Worm (Caenorhabditis elegans) whole organism, L4 larva: ENCODE measurements around the gene atg-16.2.

Experiments
- D1046.2 ChIP-seq: fragments of 200-800 bp; sonication (Bioruptor generic); IDR thresholded peaks from 2 replicates; pipeline ENCODE4 v1.3.6; 2022; ENCODE audit warnings: missing genetic modification characterization, missing compliant biosample characterization
- F10B5.3 ChIP-seq: sonication (generic microtip); optimal IDR thresholded peaks from 2 replicates; lab custom pipeline; 2016; ENCODE audit warnings: mild to moderate bottlenecking, missing genetic modification characterization, missing compliant biosample characterization
- Y105C5A.15 ChIP-seq: fragments of 200-800 bp; sonication (Bioruptor generic); IDR thresholded peaks from 2 replicates; pipeline ENCODE4 v1.3.6; 2022; ENCODE audit warnings: missing genetic modification characterization, missing compliant biosample characterization
- aha-1 ChIP-seq: fragments of 150-350 bp; peaks from one replicate; lab custom pipeline; 2014; ENCODE audit warnings: missing biosample characterization, missing genetic modification characterization
- arid-1 ChIP-seq: fragments of 200-800 bp; sonication (Bioruptor generic); conservative IDR thresholded peaks from 2 replicates; pipeline ENCODE4 v1.3.6; 2022; ENCODE audit warnings: missing genetic modification reagents, missing genetic modification characterization, missing compliant biosample characterization
- ceh-82 ChIP-seq: sonication (generic microtip); optimal IDR thresholded peaks from 2 replicates; lab custom pipeline; 2017; ENCODE audit warnings: missing biosample characterization, missing genetic modification characterization
- cey-2 ChIP-seq: sonication (generic microtip); optimal IDR thresholded peaks from 3 replicates; lab custom pipeline; 2017; ENCODE audit warnings: missing genetic modification characterization, mild to moderate bottlenecking, missing compliant biosample characterization, antibody characterized with exemption, borderline replicate concordance; ENCODE audit not compliant: insufficient read depth
- daf-12 ChIP-seq: fragments of 150-350 bp; optimal IDR thresholded peaks from 2 replicates; lab custom pipeline; 2014; ENCODE audit warnings: missing biosample characterization, missing genetic modification reagents, missing genetic modification characterization
- daf-16 ChIP-seq, 3 experiments: sonication (generic microtip); optimal IDR thresholded peaks; 2 replicates each; lab custom pipeline; 2016 to 2017; ENCODE audit warnings: missing genetic modification characterization in 3 of 3, missing genetic modification reagents in 3 of 3, mild to moderate bottlenecking in 2 of 3, missing compliant biosample characterization in 2 of 3, missing biosample characterization in 1 of 3, moderate library complexity in 1 of 3
- dmd-6 ChIP-seq: fragments of 200-800 bp; sonication (Bioruptor generic); IDR thresholded peaks from 2 replicates; pipeline ENCODE4 v1.3.6; 2022; ENCODE audit warnings: missing genetic modification reagents, missing genetic modification characterization, missing compliant biosample characterization
- dpl-1 ChIP-seq: fragments of 150-350 bp; optimal IDR thresholded peaks from 2 replicates; lab custom pipeline; 2014; ENCODE audit warnings: missing biosample characterization, missing genetic modification reagents, missing genetic modification characterization
- egl-27 ChIP-seq: sonication (generic microtip); optimal IDR thresholded peaks from 3 replicates; lab custom pipeline; 2017; ENCODE audit warnings: missing biosample characterization, missing genetic modification reagents, missing genetic modification characterization
- egl-43 ChIP-seq: fragments of 200-800 bp; sonication (Bioruptor generic); IDR thresholded peaks from 2 replicates; pipeline ENCODE4 v1.3.6; 2022; ENCODE audit warnings: missing genetic modification reagents, missing genetic modification characterization, missing compliant biosample characterization
- hif-1 ChIP-seq, 2 experiments: sonication (generic microtip); optimal IDR thresholded peaks; 2 replicates each; lab custom pipeline; 2016 to 2017; ENCODE audit warnings: missing compliant biosample characterization in 2 of 2, missing genetic modification characterization in 2 of 2, missing genetic modification reagents in 2 of 2, missing genotype in 2 of 2, mild to moderate bottlenecking in 1 of 2
- hlh-11 ChIP-seq: fragments of 200-800 bp; sonication (Bioruptor generic); optimal IDR thresholded peaks from 2 replicates; lab custom pipeline; 2018; ENCODE audit warnings: mild to moderate bottlenecking, missing genetic modification characterization, missing compliant biosample characterization
- lin-1 ChIP-seq: fragments of 200-800 bp; sonication (Bioruptor generic); IDR thresholded peaks from 2 replicates; pipeline ENCODE4 v1.3.6; 2022; ENCODE audit warnings: missing genetic modification reagents, missing genetic modification characterization, missing compliant biosample characterization
- lin-13 ChIP-seq: fragments of 150-350 bp; optimal IDR thresholded peaks from 2 replicates; lab custom pipeline; 2014; ENCODE audit warnings: missing biosample characterization, missing genetic modification reagents, missing genetic modification characterization
- lin-15B ChIP-seq: fragments of 150-350 bp; sonication (generic microtip); optimal IDR thresholded peaks from 3 replicates; lab custom pipeline; 2014; ENCODE audit warnings: missing biosample characterization, missing genetic modification characterization
- lin-39 ChIP-seq: fragments of 150-350 bp; optimal IDR thresholded peaks from 2 replicates; lab custom pipeline; 2014; ENCODE audit warnings: missing biosample characterization, missing genetic modification reagents, missing genetic modification characterization
- lir-3 ChIP-seq: sonication (generic microtip); optimal IDR thresholded peaks from 2 replicates; lab custom pipeline; 2016; ENCODE audit warnings: mild to moderate bottlenecking, missing genetic modification characterization, missing compliant biosample characterization
- lsy-2 ChIP-seq, 2 experiments: fragments of 150-350 bp in 1 of 2; sonication (generic microtip) in 1 of 2; optimal IDR thresholded peaks; 2 replicates each; lab custom pipeline; 2014 to 2017; ENCODE audit warnings: missing biosample characterization in 2 of 2, missing genetic modification characterization in 2 of 2
- madf-9 ChIP-seq: fragments of 200-800 bp; sonication (Bioruptor generic); conservative IDR thresholded peaks from 2 replicates; pipeline ENCODE4 v1.3.6; 2022; ENCODE audit warnings: missing genetic modification reagents, missing genetic modification characterization, missing compliant biosample characterization
- mdt-29 ChIP-seq: fragments of 200-800 bp; sonication (Bioruptor generic); IDR thresholded peaks from 2 replicates; pipeline ENCODE4 v1.3.6; 2022; ENCODE audit warnings: missing genetic modification reagents, missing genetic modification characterization, missing compliant biosample characterization
- mxl-3 ChIP-seq: fragments of 200-800 bp; sonication (Bioruptor generic); optimal IDR thresholded peaks from 2 replicates; lab custom pipeline; 2018; ENCODE audit warnings: mild to moderate bottlenecking, missing genetic modification characterization, missing compliant biosample characterization
- nhr-10 ChIP-seq: fragments of 150-350 bp; optimal IDR thresholded peaks from 2 replicates; lab custom pipeline; 2014; ENCODE audit warnings: missing biosample characterization, missing genetic modification characterization
- nhr-25 ChIP-seq: sonication (generic microtip); optimal IDR thresholded peaks from 2 replicates; lab custom pipeline; 2017; ENCODE audit warnings: missing genetic modification characterization, mild to moderate bottlenecking, missing compliant biosample characterization, antibody characterized with exemption, moderate library complexity, borderline replicate concordance; ENCODE audit not compliant: insufficient read depth
- nhr-6 ChIP-seq: fragments of 150-350 bp; optimal IDR thresholded peaks from 2 replicates; lab custom pipeline; 2014; ENCODE audit warnings: missing biosample characterization, missing genetic modification characterization
- nhr-76 ChIP-seq: fragments of 150-350 bp; optimal IDR thresholded peaks from 2 replicates; lab custom pipeline; 2014; ENCODE audit warnings: missing biosample characterization, missing genetic modification characterization
- pqm-1 ChIP-seq: sonication (generic microtip); optimal IDR thresholded peaks from 2 replicates; lab custom pipeline; 2017; ENCODE audit warnings: missing biosample characterization, missing genetic modification characterization
- skn-1 ChIP-seq: fragments of 150-350 bp; optimal IDR thresholded peaks from 2 replicates; lab custom pipeline; 2014; ENCODE audit warnings: missing biosample characterization, missing genetic modification characterization
- snpc-1.2 ChIP-seq: fragments of 200-800 bp; sonication (Bioruptor generic); IDR thresholded peaks from 2 replicates; pipeline ENCODE4 v1.3.6; 2022; ENCODE audit warnings: missing genetic modification reagents, missing genetic modification characterization, missing compliant biosample characterization
- snpc-4 ChIP-seq: fragments of 150-350 bp; optimal IDR thresholded peaks from 2 replicates; lab custom pipeline; 2014; ENCODE audit warnings: missing biosample characterization, missing genetic modification characterization
- spr-1 ChIP-seq: sonication (generic microtip); optimal IDR thresholded peaks from 2 replicates; lab custom pipeline; 2016; ENCODE audit warnings: mild to moderate bottlenecking, missing genetic modification characterization, missing compliant biosample characterization
- tra-1 ChIP-seq: fragments of 200-800 bp; sonication (Bioruptor generic); IDR thresholded peaks from 2 replicates; pipeline ENCODE4 v1.3.6; 2022; ENCODE audit warnings: missing genetic modification reagents, missing genetic modification characterization, missing compliant biosample characterization
- unc-62 ChIP-seq, 3 experiments: fragments of 150-350 bp in 1 of 3; sonication (generic microtip); optimal IDR thresholded peaks in 2 of 3; peaks in 1 of 3; 1 replicate in 1 of 3; 2 replicates in 2 of 3; lab custom pipeline; 2014 to 2017; ENCODE audit warnings: missing biosample characterization in 3 of 3, missing genetic modification characterization in 3 of 3, missing genetic modification reagents in 3 of 3, missing genotype in 1 of 3
- vab-7 ChIP-seq: fragments of 200-800 bp; sonication (Bioruptor generic); IDR thresholded peaks from 2 replicates; pipeline ENCODE4 v1.3.6; 2022; ENCODE audit warnings: missing genetic modification reagents, missing genetic modification characterization, missing compliant biosample characterization
- zag-1 ChIP-seq: fragments of 150-350 bp; optimal IDR thresholded peaks from 2 replicates; lab custom pipeline; 2014; ENCODE audit warnings: missing biosample characterization, missing genetic modification characterization
- zip-11 ChIP-seq: fragments of 200-800 bp; sonication (Bioruptor generic); IDR thresholded peaks from 2 replicates; pipeline ENCODE4 v1.3.6; 2022; ENCODE audit warnings: missing genetic modification characterization, missing compliant biosample characterization
- ztf-11 ChIP-seq: fragments of 150-350 bp; optimal IDR thresholded peaks from 2 replicates; lab custom pipeline; 2014; ENCODE audit warnings: missing biosample characterization, missing genetic modification characterization

Gene atg-16.2

ce11 chrII:6411660-6412451 is 41.3 kb downstream of the atg-16.2 start:
- peak; percentile 36 for TF ChIP-seq mxl-3
- TF ChIP-seq ceh-82: no peak
- no peak for TF ChIP-seq F10B5.3 (tag; lab: Kevin White, UChicago)
- TF ChIP-seq tra-1 (GFP tag; lab: Robert Waterston, UW): no peak
- no peak for TF ChIP-seq zag-1 (tag; lab: Kevin White, UChicago)
- peak; percentile 94 for TF ChIP-seq aha-1 (tag; lab: Kevin White, UChicago)
- TF ChIP-seq D1046.2 (GFP tag; lab: Robert Waterston, UW): no peak
- no peak for TF ChIP-seq nhr-6 (tag; lab: Kevin White, UChicago)
- TF ChIP-seq mdt-29 (GFP tag; lab: Robert Waterston, UW): no peak
- no peak for TF ChIP-seq nhr-76 (tag; lab: Kevin White, UChicago)
- TF ChIP-seq vab-7 (GFP tag; lab: Robert Waterston, UW): no peak
- TF ChIP-seq lsy-2 (tag; optimal IDR thresholded peaks at IDR 0.05; lab: Kevin White, UChicago): no peak
- TF ChIP-seq egl-43 (GFP tag; lab: Robert Waterston, UW): no peak
- no peak for TF ChIP-seq spr-1 (tag; lab: Kevin White, UChicago)
- no peak for TF ChIP-seq daf-16 (GFP tag; optimal IDR thresholded peaks at IDR 0.05; lab: Kevin White, UChicago)
- no peak for TF ChIP-seq daf-16 (tag; optimal IDR thresholded peaks at IDR 0.05; lab: Kevin White, UChicago)
- no peak for TF ChIP-seq nhr-25 (tag; lab: Kevin White, UChicago)
- no peak for TF ChIP-seq nhr-10
- no peak for TF ChIP-seq hif-1 (tag; optimal IDR thresholded peaks at IDR 0.05; lab: Kevin White, UChicago)
- TF ChIP-seq daf-12 (tag; lab: Kevin White, UChicago): no peak
- no peak for TF ChIP-seq ztf-11
- peak in 1 of 2 experiments; percentile 83 for TF ChIP-seq unc-62 (GFP tag; optimal IDR thresholded peaks at IDR 0.05 in 1 of 2; lab: Kevin White, UChicago)
- no peak for TF ChIP-seq unc-62 (tag; optimal IDR thresholded peaks at IDR 0.05; lab: Kevin White, UChicago)
- no peak for TF ChIP-seq lir-3 (tag; lab: Kevin White, UChicago)
- TF ChIP-seq snpc-1.2: no peak

- no peak for TF ChIP-seq snpc-4 (tag; lab: Kevin White, UChicago)
- TF ChIP-seq unc-62 (GFP tag; optimal IDR thresholded peaks at IDR 0.05 in 1 of 2; lab: Kevin White, UChicago): peak in 1 of 2 experiments; percentile 31
- no peak for TF ChIP-seq unc-62 (tag; optimal IDR thresholded peaks at IDR 0.05; lab: Kevin White, UChicago)
- no peak for TF ChIP-seq arid-1
- TF ChIP-seq zip-11 (GFP tag; lab: Robert Waterston, UW): no peak
These were observed 43.0 kb downstream of the atg-16.2 start, which contains the start of gene T25D10.4 for ce11 chrII:6410181-6410580. TSS of gene T25D10.4 (minus strand) at chrII:6410281.

DNA sequence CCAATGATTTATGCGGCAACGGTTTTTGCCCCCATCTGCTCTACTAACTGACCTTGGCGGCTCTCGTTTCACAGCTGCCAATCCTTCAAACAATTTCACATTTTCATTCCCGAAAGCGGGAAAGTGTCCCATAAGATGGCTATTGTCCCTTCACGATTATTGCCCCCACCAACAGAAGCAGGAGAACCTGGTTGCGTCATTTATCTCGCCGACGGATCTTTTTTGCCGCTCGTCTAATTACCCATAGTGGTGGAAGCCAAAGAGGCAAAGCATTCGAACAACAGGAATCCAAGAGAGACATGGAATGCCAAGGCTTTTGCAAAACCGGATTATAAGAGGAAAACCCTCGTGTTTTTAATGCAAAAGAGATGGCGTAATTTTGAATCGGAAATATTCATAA is 44.1 kb downstream of the atg-16.2 start:
- TF ChIP-seq daf-16 (GFP tag; optimal IDR thresholded peaks at IDR 0.05; lab: Kevin White, UChicago) (no peak), daf-16 (tag; optimal IDR thresholded peaks at IDR 0.05; lab: Kevin White, UChicago) (no peak), Y105C5A.15 (GFP tag; lab: Robert Waterston, UW) (no peak), madf-9 (GFP tag; lab: Robert Waterston, UW) (no peak), nhr-10 (no peak), tra-1 (GFP tag; lab: Robert Waterston, UW) (no peak), aha-1 (tag; lab: Kevin White, UChicago) (no peak), pqm-1 (tag; lab: Kevin White, UChicago) (no peak), cey-2 (tag; lab: Kevin White, UChicago) (no peak), egl-27 (tag; lab: Kevin White, UChicago) (no peak), nhr-25 (tag; lab: Kevin White, UChicago) (no peak), lin-39 (tag; lab: Kevin White, UChicago) (no peak), hlh-11 (no peak), skn-1 (tag; lab: Kevin White, UChicago) (no peak), lin-15B (tag; lab: Kevin White, UChicago) (no peak), dpl-1 (GFP tag; lab: Kevin White, UChicago) (no peak), dmd-6 (GFP tag; lab: Robert Waterston, UW) (no peak), lin-1 (no peak), lin-13 (GFP tag; lab: Kevin White, UChicago) (no peak)
- TF ChIP-seq, all 104 proteins: peak for 0
